Worm (Caenorhabditis elegans) whole organism, young adult: ENCODE measurements around the gene best-17.

ENCODE experiments used
- K12H6.12 ChIP-seq: fragments of 200-800 bp; sonication (Bioruptor generic); optimal IDR thresholded peaks from 2 replicates; lab custom pipeline; 2018; ENCODE audit warnings: mild to moderate bottlenecking, missing genetic modification characterization, missing compliant biosample characterization
- efl-1 ChIP-seq: fragments of 150-350 bp; optimal IDR thresholded peaks from 2 replicates; lab custom pipeline; 2014; ENCODE audit warnings: missing biosample characterization, missing genetic modification reagents, missing genetic modification characterization
- lir-1 ChIP-seq: fragments of 200-800 bp; sonication (Bioruptor generic); conservative IDR thresholded peaks from 2 replicates; pipeline ENCODE4 v1.3.6; 2022; ENCODE audit warnings: missing genetic modification reagents, missing genetic modification characterization, missing compliant biosample characterization
- sptf-2 ChIP-seq: fragments of 200-800 bp; sonication (Bioruptor generic); optimal IDR thresholded peaks from 2 replicates; lab custom pipeline; 2018; ENCODE audit warnings: mild to moderate bottlenecking, missing genetic modification characterization, missing compliant biosample characterization

- TF ChIP-seq lir-1 (no peak), K12H6.12 (tag; lab: Kevin White, UChicago) (no peak), sptf-2 (no peak), efl-1 (GFP tag; lab: Kevin White, UChicago) (no peak)
Observed at ce11 chrIII:631421-631820, 22.0 kb upstream of the best-17 start, which contains the start of gene T19C3.6.
